Fruit fly (Drosophila melanogaster): Measurements from ENCODE around the gene Cbp80.

The Cbp80 gene

DNA sequence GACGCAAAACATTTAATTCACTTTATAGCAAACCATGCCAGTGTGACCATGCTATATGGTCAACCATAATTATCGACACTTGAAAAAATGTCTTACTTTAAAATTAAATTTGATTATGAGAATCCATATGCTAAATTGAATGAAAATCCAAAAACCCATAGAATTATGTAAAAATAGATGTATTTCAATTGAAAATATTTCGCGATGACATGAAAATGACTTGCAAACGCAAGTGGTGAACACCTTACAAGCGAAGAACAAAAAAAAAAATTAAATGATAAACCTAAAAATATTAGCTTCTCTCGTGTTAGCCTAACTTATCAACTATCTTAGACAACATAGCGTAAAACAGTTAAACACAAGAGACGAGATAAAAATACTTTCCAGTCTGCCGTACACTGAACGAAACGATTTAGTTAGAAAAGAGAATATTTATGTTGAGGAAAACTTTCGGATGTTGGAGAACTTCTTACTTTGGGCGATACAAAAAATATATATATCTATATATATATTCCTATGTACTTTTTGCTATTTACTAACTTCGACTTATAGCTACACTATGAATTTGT is 30.1 kb downstream of the Cbp80 start (continued):
- TF ChIP-seq ro (GFP tag; IDR thresholded peaks at IDR 0.05) (no peak), CG14965 (GFP tag; optimal IDR thresholded peaks at IDR 0.05; ENCODE audit: borderline replicate concordance) (no peak), shn (GFP tag; optimal IDR thresholded peaks at IDR 0.05) (peak; percentile 3), ken (GFP tag; IDR thresholded peaks at IDR 0.05) (no peak; the same call in 2 of the 3 replicates), tgo (GFP tag; IDR thresholded peaks at IDR 0.05) (peak; percentile 51; the same call in 2 of the 3 replicates), Bteb2 (GFP tag; optimal IDR thresholded peaks at IDR 0.05) (peak; percentile 51), sc (optimal IDR thresholded peaks at IDR 0.05) (no peak), sc (GFP tag; optimal IDR thresholded peaks at IDR 0.05) (no peak), ind (GFP tag; optimal IDR thresholded peaks at IDR 0.05) (peak; percentile 50), Fer1 (GFP tag; optimal IDR thresholded peaks at IDR 0.05) (peak; percentile 57), zfh2 (GFP tag; optimal IDR thresholded peaks at IDR 0.05) (peak; percentile 34), gcm (GFP tag; optimal IDR thresholded peaks at IDR 0.05) (peak; percentile 3), peb (GFP tag; IDR thresholded peaks at IDR 0.05) (peak; percentile 14; the same call in 1 of the 2 replicates), Lim3 (GFP tag; IDR thresholded peaks at IDR 0.05) (no peak), CG10979 (tag; optimal IDR thresholded peaks at IDR 0.05) (peak; percentile 51), CG12659 (GFP tag; optimal IDR thresholded peaks at IDR 0.05) (peak; percentile 27), sr (GFP tag; IDR thresholded peaks at IDR 0.05) (no peak), maf-S (GFP tag; optimal IDR thresholded peaks at IDR 0.05) (peak; percentile 49), pros (GFP tag; optimal IDR thresholded peaks at IDR 0.05) (no peak), CG6765 (GFP tag; optimal IDR thresholded peaks at IDR 0.05) (no peak), Nf-YA (GFP tag; IDR thresholded peaks at IDR 0.05) (no peak), Nf-YC (tag; optimal IDR thresholded peaks at IDR 0.05) (no peak), bsh (GFP tag; optimal IDR thresholded peaks at IDR 0.05) (peak; percentile 30 to 58), ttk (GFP tag; IDR thresholded peaks at IDR 0.05) (no peak), run (tag; optimal IDR thresholded peaks at IDR 0.05) (peak; percentile 8), grn (GFP tag; optimal IDR thresholded peaks at IDR 0.05) (no peak), CG7745 (tag; optimal IDR thresholded peaks at IDR 0.05) (no peak), E2f2 (GFP tag; IDR thresholded peaks at IDR 0.05) (peak; percentile 8; the same call in 1 of the 2 replicates), ATbp (GFP tag; optimal IDR thresholded peaks at IDR 0.05) (peak; percentile 44), CG42726 (GFP tag; IDR thresholded peaks at IDR 0.05; ENCODE audit: partially characterized antibody) (no peak), Tbp (GFP tag; optimal IDR thresholded peaks at IDR 0.05) (no peak), sqz (GFP tag; optimal IDR thresholded peaks at IDR 0.05) (no peak), CG13123 (GFP tag; optimal IDR thresholded peaks at IDR 0.05) (no peak), az2 (GFP tag; optimal IDR thresholded peaks at IDR 0.05) (peak; percentile 40), CG30020 (tag; optimal IDR thresholded peaks at IDR 0.05) (no peak), CG10147 (GFP tag; optimal IDR thresholded peaks at IDR 0.05) (peak; percentile 44), CG2116 (GFP tag; optimal IDR thresholded peaks at IDR 0.05) (peak; percentile 31), CG18764 (GFP tag; optimal IDR thresholded peaks at IDR 0.05) (peak; percentile 26), inv (GFP tag; IDR thresholded peaks at IDR 0.05; ENCODE audit: partially characterized antibody) (no peak), H2.0 (GFP tag; IDR thresholded peaks at IDR 0.05) (peak; percentile 51), CG11696 (GFP tag; IDR thresholded peaks at IDR 0.05) (no peak), CG1603 (tag; optimal IDR thresholded peaks at IDR 0.05) (no peak), CG18619 (GFP tag; optimal IDR thresholded peaks at IDR 0.05) (peak; percentile 37), Hr51 (GFP tag; optimal IDR thresholded peaks at IDR 0.05) (peak; percentile 45 to 66), CG6791 (GFP tag; IDR thresholded peaks at IDR 0.05; ENCODE audit: partially characterized antibody) (no peak), CG15696 (tag; optimal IDR thresholded peaks at IDR 0.05) (peak; percentile 19), CG33213 (GFP tag; optimal IDR thresholded peaks at IDR 0.05) (peak; percentile 11), CG15514 (GFP tag; optimal IDR thresholded peaks at IDR 0.05) (peak; percentile 18), CG8478 (optimal IDR thresholded peaks at IDR 0.05) (no peak), repo (GFP tag; optimal IDR thresholded peaks at IDR 0.05) (no peak), lbe (GFP tag; optimal IDR thresholded peaks at IDR 0.05) (no peak)
